Fruit fly (Drosophila melanogaster) whole organism, embryonic: ENCODE data around the gene Bmcp.

Experiments
- Antp ChIP-seq: fragments of 200-800 bp; sonication (Bioruptor generic); optimal IDR thresholded peaks from 3 replicates; lab custom pipeline; 2016; ENCODE audit warnings: missing biosample characterization, missing genetic modification characterization
- Asciz ChIP-seq: fragments of 200-800 bp; sonication (Bioruptor generic); optimal IDR thresholded peaks from 2 replicates; lab custom pipeline; 2017; ENCODE audit warnings: missing biosample characterization, mild to moderate bottlenecking, missing genetic modification characterization, missing genetic modification reagents
- B-H2 ChIP-seq: fragments of 200-800 bp; sonication (Bioruptor generic); optimal IDR thresholded peaks from 2 replicates; lab custom pipeline; 2018; ENCODE audit warnings: missing biosample characterization, mild to moderate bottlenecking, missing genetic modification characterization
- Bgb ChIP-seq: fragments of 200-800 bp; sonication (Bioruptor generic); IDR thresholded peaks from 2 replicates; pipeline ENCODE4 v1.3.6; 2022; ENCODE audit warnings: missing biosample characterization, missing genetic modification characterization; ENCODE audit not compliant: partially characterized antibody
- CG10274 ChIP-seq: fragments of 200-800 bp; sonication (Bioruptor generic); optimal IDR thresholded peaks from 3 replicates; lab custom pipeline; 2017; ENCODE audit warnings: missing biosample characterization, mild to moderate bottlenecking, missing genetic modification characterization
- CG11456 ChIP-seq: fragments of 200-800 bp; sonication (Bioruptor generic); IDR thresholded peaks from 3 replicates; pipeline ENCODE4 v1.3.6; 2022; ENCODE audit warnings: missing biosample characterization, missing genetic modification characterization
- CG13424 ChIP-seq: fragments of 200-800 bp; sonication (Bioruptor generic); optimal IDR thresholded peaks from 2 replicates; lab custom pipeline; 2019; ENCODE audit warnings: missing biosample characterization, mild to moderate bottlenecking, missing genetic modification characterization, moderate library complexity
- CG13624 ChIP-seq: fragments of 200-800 bp; sonication (Bioruptor generic); optimal IDR thresholded peaks from 2 replicates; lab custom pipeline; 2016; ENCODE audit warnings: missing biosample characterization, missing genetic modification characterization
- CG13775 ChIP-seq: fragments of 200-800 bp; sonication (Bioruptor generic); optimal IDR thresholded peaks from 3 replicates; lab custom pipeline; 2017; ENCODE audit warnings: missing biosample characterization, mild to moderate bottlenecking, missing genetic modification characterization
- CG13894 ChIP-seq: fragments of 200-800 bp; sonication (Bioruptor generic); optimal IDR thresholded peaks from 3 replicates; lab custom pipeline; 2018; ENCODE audit warnings: missing biosample characterization, mild to moderate bottlenecking, missing genetic modification characterization, moderate library complexity
- CG17359 ChIP-seq: fragments of 200-800 bp; sonication (Bioruptor generic); optimal IDR thresholded peaks from 3 replicates; lab custom pipeline; 2018; ENCODE audit warnings: missing biosample characterization, mild to moderate bottlenecking, missing genetic modification characterization, moderate library complexity
- CG17802 ChIP-seq: fragments of 200-800 bp; sonication (Bioruptor generic); optimal IDR thresholded peaks from 2 replicates; lab custom pipeline; 2018; ENCODE audit warnings: missing biosample characterization, mild to moderate bottlenecking, missing genetic modification characterization, moderate library complexity
- CG18262 ChIP-seq: fragments of 200-800 bp; optimal IDR thresholded peaks from 3 replicates; lab custom pipeline; 2019; ENCODE audit warnings: missing biosample characterization, mild to moderate bottlenecking, missing genetic modification characterization, moderate library complexity
- CG2202 ChIP-seq: fragments of 200-800 bp; sonication (Bioruptor generic); optimal IDR thresholded peaks from 2 replicates; lab custom pipeline; 2018; ENCODE audit warnings: missing biosample characterization, mild to moderate bottlenecking, missing genetic modification characterization
- CG4282 ChIP-seq: fragments of 200-800 bp; sonication (Bioruptor generic); optimal IDR thresholded peaks from 2 replicates; lab custom pipeline; 2016; ENCODE audit warnings: missing biosample characterization, missing genetic modification characterization
- CG4328 ChIP-seq: fragments of 200-800 bp; sonication (Bioruptor generic); optimal IDR thresholded peaks from 3 replicates; lab custom pipeline; 2017; ENCODE audit warnings: missing biosample characterization, missing genetic modification reagents, missing genetic modification characterization
- CG6791 ChIP-seq: fragments of 200-800 bp; sonication (Bioruptor generic); IDR thresholded peaks from 3 replicates; pipeline ENCODE4 v1.3.6; 2022; ENCODE audit warnings: missing biosample characterization, missing genetic modification characterization; ENCODE audit not compliant: partially characterized antibody
- CG7357 ChIP-seq: fragments of 200-800 bp; sonication (Bioruptor generic); IDR thresholded peaks from 3 replicates; pipeline ENCODE4 v1.3.6; 2022; ENCODE audit warnings: missing biosample characterization, missing genetic modification characterization
- CG7963 ChIP-seq: fragments of 200-800 bp; sonication (Bioruptor generic); IDR thresholded peaks from 3 replicates; pipeline ENCODE4 v1.3.6; 2022; ENCODE audit warnings: missing biosample characterization, missing genetic modification characterization; ENCODE audit not compliant: partially characterized antibody
- CHES-1-like ChIP-seq: fragments of 200-800 bp; sonication (Bioruptor generic); optimal IDR thresholded peaks from 2 replicates; lab custom pipeline; 2016; ENCODE audit warnings: missing biosample characterization, missing genetic modification characterization
- CTCF ChIP-seq: fragments of 200-800 bp; sonication (Bioruptor generic); optimal IDR thresholded peaks from 2 replicates; lab custom pipeline; 2017; ENCODE audit warnings: missing biosample characterization, mild to moderate bottlenecking, missing genetic modification characterization, moderate library complexity
- CkIIα-i1 ChIP-seq: fragments of 200-800 bp; sonication (Bioruptor generic); IDR thresholded peaks from 2 replicates; pipeline ENCODE4 v1.3.6; 2022; ENCODE audit warnings: missing biosample characterization, missing genetic modification characterization
- D ChIP-seq, 2 experiments: fragments of 200-800 bp in 1 of 2; fragments of >200 bp in 1 of 2; sonication (Bioruptor generic) in 1 of 2; optimal IDR thresholded peaks; 2 replicates in 1 of 2; 3 replicates in 1 of 2; lab custom pipeline; 2017; ENCODE audit warnings: mild to moderate bottlenecking in 1 of 2, missing biosample characterization in 1 of 2, missing genetic modification characterization in 1 of 2, missing genetic modification reagents in 1 of 2
- Dek ChIP-seq: fragments of 200-800 bp; sonication (Bioruptor generic); optimal IDR thresholded peaks from 3 replicates; lab custom pipeline; 2019; ENCODE audit warnings: missing biosample characterization, mild to moderate bottlenecking, missing genetic modification characterization, moderate library complexity
- Doc2 ChIP-seq: fragments of 200-800 bp; sonication (Bioruptor generic); IDR thresholded peaks from 2 replicates; pipeline ENCODE4 v1.3.6; 2022; ENCODE audit warnings: missing biosample characterization, missing genetic modification characterization
- E2f2 ChIP-seq: fragments of 200-800 bp; sonication (Bioruptor generic); IDR thresholded peaks from 2 replicates; pipeline ENCODE4 v1.3.6; 2022; ENCODE audit warnings: missing biosample characterization, missing genetic modification characterization
- Eip74EF ChIP-seq, 2 experiments: fragments of 200-800 bp in 1 of 2; fragments of >200 bp in 1 of 2; sonication (Bioruptor generic) in 1 of 2; optimal IDR thresholded peaks; 2 replicates each; lab custom pipeline; 2017 to 2019; ENCODE audit warnings: missing biosample characterization in 2 of 2, missing genetic modification characterization in 2 of 2, mild to moderate bottlenecking in 1 of 2, moderate library complexity in 1 of 2
- Fer3 ChIP-seq: fragments of 200-800 bp; sonication (Bioruptor generic); optimal IDR thresholded peaks from 2 replicates; lab custom pipeline; 2018; ENCODE audit warnings: missing biosample characterization, mild to moderate bottlenecking, missing genetic modification characterization, moderate library complexity
- Lim3 ChIP-seq: fragments of 200-800 bp; sonication (Bioruptor generic); IDR thresholded peaks from 2 replicates; pipeline ENCODE4 v1.3.6; 2022; ENCODE audit warnings: missing biosample characterization, missing genetic modification characterization
- Mes4 ChIP-seq: fragments of 200-800 bp; sonication (Bioruptor generic); optimal IDR thresholded peaks from 2 replicates; lab custom pipeline; 2016; ENCODE audit warnings: missing biosample characterization, missing genetic modification characterization
- NK7.1 ChIP-seq: fragments of 200-800 bp; sonication (Bioruptor generic); optimal IDR thresholded peaks from 3 replicates; lab custom pipeline; 2016; ENCODE audit warnings: missing biosample characterization, missing genetic modification characterization
- Nf-YC ChIP-seq: fragments of 200-800 bp; optimal IDR thresholded peaks from 3 replicates; lab custom pipeline; 2019; ENCODE audit warnings: missing biosample characterization, mild to moderate bottlenecking, missing genetic modification characterization, moderate library complexity
- Pdp1 ChIP-seq, 2 experiments: fragments of 200-800 bp; sonication (Bioruptor generic); optimal IDR thresholded peaks; 3 replicates each; lab custom pipeline; 2016; ENCODE audit warnings: missing biosample characterization in 2 of 2, missing genetic modification characterization in 2 of 2, mild to moderate bottlenecking in 1 of 2, moderate library complexity in 1 of 2
- Poxn ChIP-seq: fragments of 200-800 bp; sonication (Bioruptor generic); IDR thresholded peaks from 2 replicates; pipeline ENCODE4 v1.3.6; 2022; ENCODE audit warnings: missing biosample characterization, missing genetic modification characterization
- Rfx ChIP-seq: fragments of 200-800 bp; sonication (Bioruptor generic); IDR thresholded peaks from 2 replicates; pipeline ENCODE4 v1.3.6; 2022; ENCODE audit warnings: missing biosample characterization, missing genetic modification characterization
- cas ChIP-seq: fragments of 200-800 bp; sonication (Bioruptor generic); IDR thresholded peaks from 2 replicates; pipeline ENCODE4 v1.3.6; 2022; ENCODE audit warnings: missing biosample characterization, missing genetic modification characterization
- cg ChIP-seq: fragments of 200-800 bp; sonication (Bioruptor generic); optimal IDR thresholded peaks from 3 replicates; lab custom pipeline; 2019; ENCODE audit warnings: missing biosample characterization, mild to moderate bottlenecking, missing genetic modification characterization, moderate library complexity
- crc ChIP-seq: fragments of 200-800 bp; sonication (Bioruptor generic); optimal IDR thresholded peaks from 2 replicates; lab custom pipeline; 2016; ENCODE audit warnings: missing biosample characterization, missing genetic modification characterization
- dysf ChIP-seq: fragments of 200-800 bp; sonication (Bioruptor generic); IDR thresholded peaks from 3 replicates; pipeline ENCODE4 v1.3.6; 2022; ENCODE audit warnings: missing biosample characterization, missing genetic modification characterization
- eyg ChIP-seq: fragments of 200-800 bp; sonication (Bioruptor generic); optimal IDR thresholded peaks from 3 replicates; lab custom pipeline; 2016; ENCODE audit warnings: missing biosample characterization, missing genetic modification characterization
- gcm ChIP-seq: fragments of 200-800 bp; sonication (Bioruptor generic); optimal IDR thresholded peaks from 2 replicates; lab custom pipeline; 2019; ENCODE audit warnings: missing biosample characterization, mild to moderate bottlenecking, missing genetic modification characterization, moderate library complexity
- gsb-n ChIP-seq: fragments of 200-800 bp; sonication (Bioruptor generic); optimal IDR thresholded peaks from 3 replicates; lab custom pipeline; 2018; ENCODE audit warnings: missing biosample characterization, mild to moderate bottlenecking, missing genetic modification characterization
- gt ChIP-seq: fragments of 200-800 bp; sonication (Bioruptor generic); IDR thresholded peaks from 2 replicates; pipeline ENCODE4 v1.3.6; 2022; ENCODE audit warnings: missing biosample characterization, missing genetic modification characterization
- kay ChIP-seq: fragments of 200-800 bp; sonication (Bioruptor generic); optimal IDR thresholded peaks from 2 replicates; lab custom pipeline; 2016; ENCODE audit warnings: missing biosample characterization, missing genetic modification characterization
- maf-S ChIP-seq: fragments of 200-800 bp; sonication (Bioruptor generic); optimal IDR thresholded peaks from 2 replicates; lab custom pipeline; 2016; ENCODE audit warnings: missing biosample characterization, missing genetic modification characterization
- nau ChIP-seq: fragments of 200-800 bp; sonication (Bioruptor generic); optimal IDR thresholded peaks from 3 replicates; lab custom pipeline; 2017; ENCODE audit warnings: missing biosample characterization, mild to moderate bottlenecking, missing genetic modification characterization, missing genetic modification reagents
- odd ChIP-seq: fragments of 200-800 bp; sonication (Bioruptor generic); optimal IDR thresholded peaks from 2 replicates; lab custom pipeline; 2017; ENCODE audit warnings: missing biosample characterization, mild to moderate bottlenecking, missing genetic modification characterization
- pfk ChIP-seq: fragments of 200-800 bp; sonication (Bioruptor generic); optimal IDR thresholded peaks from 2 replicates; lab custom pipeline; 2018; ENCODE audit warnings: missing biosample characterization, mild to moderate bottlenecking, missing genetic modification characterization, moderate library complexity
- row ChIP-seq: fragments of 200-800 bp; sonication (Bioruptor generic); IDR thresholded peaks from 3 replicates; pipeline ENCODE4 v1.3.6; 2022; ENCODE audit warnings: missing biosample characterization, missing genetic modification characterization
- sd ChIP-seq: fragments of 200-800 bp; sonication (Bioruptor generic); optimal IDR thresholded peaks from 3 replicates; lab custom pipeline; 2018; ENCODE audit warnings: missing biosample characterization, mild to moderate bottlenecking, missing genetic modification characterization, moderate library complexity
- tgo ChIP-seq: fragments of 200-800 bp; sonication (Bioruptor generic); IDR thresholded peaks from 3 replicates; pipeline ENCODE4 v1.3.6; 2022; ENCODE audit warnings: missing biosample characterization, missing genetic modification characterization

The Bmcp gene

DNA sequence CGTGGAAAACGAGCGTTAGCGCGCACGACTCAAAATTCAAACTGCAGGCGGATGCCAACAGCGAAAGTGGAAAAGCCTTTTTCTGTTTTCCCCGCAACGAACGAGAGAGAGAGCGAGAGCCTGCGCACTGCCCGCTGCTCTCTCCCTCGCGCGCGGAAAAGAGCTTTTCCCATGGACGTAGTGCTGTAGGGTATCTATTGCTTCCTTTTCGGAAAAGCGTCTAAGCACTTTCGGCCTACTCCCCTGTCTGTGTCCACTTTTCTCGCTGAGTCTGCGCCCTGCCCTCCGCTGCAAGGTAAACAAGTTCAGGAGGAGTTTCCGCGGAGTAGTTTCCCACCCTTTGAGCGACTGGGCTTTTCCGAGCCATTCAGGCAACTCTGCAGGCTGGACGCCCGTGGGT, 40.4 kb upstream of the Bmcp start, which contains the start of gene CG32085 (continued):
- no peak for TF ChIP-seq CkIIα-i1 (GFP tag; lab: Robert Waterston, UW)
- peak; percentile 75 for TF ChIP-seq CG13894 (tag; lab: Kevin White, UChicago)
- peak; percentile 4 for TF ChIP-seq CG4328 (GFP tag; lab: Kevin White, UChicago)
- TF ChIP-seq Asciz (GFP tag; lab: Kevin White, UChicago) = no peak
- no peak for TF ChIP-seq CG2202 (tag; lab: Kevin White, UChicago)
- TF ChIP-seq Rfx = peak; percentile 93
- peak; percentile 42; the same call in 2 of the 3 replicates for TF ChIP-seq tgo
- TF ChIP-seq CG7963 (GFP tag; lab: Robert Waterston, UW) = no peak
- TF ChIP-seq Fer3 = peak; percentile 51
- TF ChIP-seq CHES-1-like = peak; percentile 50
- TF ChIP-seq D (optimal IDR thresholded peaks at IDR 0.05; lab: Kevin White, UChicago) = no peak
- no peak for TF ChIP-seq D (GFP tag; optimal IDR thresholded peaks at IDR 0.05; lab: Kevin White, UChicago)
- TF ChIP-seq kay (GFP tag; lab: Kevin White, UChicago) = peak; percentile 30
- no peak for TF ChIP-seq gcm (GFP tag; lab: Kevin White, UChicago)
- no peak for TF ChIP-seq pfk (GFP tag; lab: Kevin White, UChicago)
- TF ChIP-seq NK7.1 (GFP tag; lab: Kevin White, UChicago) = peak; percentile 62
- peak; percentile 47 for TF ChIP-seq E2f2 (GFP tag; lab: Robert Waterston, UW)
- TF ChIP-seq CG13775 = peak; percentile 9
- peak; percentile 91 for TF ChIP-seq CG11456 (GFP tag; lab: Robert Waterston, UW)
- TF ChIP-seq CG13424 (tag; lab: Kevin White, UChicago) = peak; percentile 48
- TF ChIP-seq maf-S (GFP tag; lab: Kevin White, UChicago) = peak; percentile 27
- TF ChIP-seq CTCF (GFP tag; lab: Kevin White, UChicago) = no peak
- no peak for TF ChIP-seq Doc2
- peak; percentile 48 for TF ChIP-seq B-H2 (GFP tag; lab: Kevin White, UChicago)
- peak; percentile 3 for TF ChIP-seq Mes4 (GFP tag; lab: Kevin White, UChicago)
- TF ChIP-seq nau (GFP tag; lab: Kevin White, UChicago) = peak; percentile 26
- peak; percentile 53 for TF ChIP-seq eyg (GFP tag; lab: Kevin White, UChicago)
- TF ChIP-seq Dek = peak; percentile 38
- TF ChIP-seq sd (tag; lab: Kevin White, UChicago) = peak; percentile 9
- peak; percentile 5 for TF ChIP-seq odd
- peak; percentile 42 for TF ChIP-seq crc (GFP tag; lab: Kevin White, UChicago)
- TF ChIP-seq Antp = peak; percentile 84
- no peak for TF ChIP-seq CG6791 (GFP tag; lab: Robert Waterston, UW)
- TF ChIP-seq cas (GFP tag; lab: Robert Waterston, UW) = peak; percentile 70; the same call in 1 of the 2 replicates
- TF ChIP-seq cg = no peak
- TF ChIP-seq Eip74EF (GFP tag; optimal IDR thresholded peaks at IDR 0.05; lab: Kevin White, UChicago) = no peak
- no peak for TF ChIP-seq Poxn (GFP tag; lab: Robert Waterston, UW)
- peak; percentile 54 for TF ChIP-seq CG17359 (tag; lab: Kevin White, UChicago)
- 0 out of 3 replicates have a peak, but pooled peaks have one; percentile 43 for TF ChIP-seq CG7357 (GFP tag; lab: Robert Waterston, UW)
- no peak for TF ChIP-seq CG17802 (tag; lab: Kevin White, UChicago)
- peak; percentile 82 for TF ChIP-seq dysf (GFP tag; lab: Robert Waterston, UW)
- TF ChIP-seq Bgb (GFP tag; lab: Robert Waterston, UW) = no peak
- peak; percentile 39 for TF ChIP-seq Nf-YC (tag; lab: Kevin White, UChicago)
- TF ChIP-seq CG18262 (tag; lab: Kevin White, UChicago) = no peak
- TF ChIP-seq Pdp1 (GFP tag; optimal IDR thresholded peaks at IDR 0.05; lab: Kevin White, UChicago) = peak; percentile 31 to 53
- peak; percentile 74 for TF ChIP-seq row
- no peak for TF ChIP-seq gsb-n
- TF ChIP-seq CG4282 (GFP tag; lab: Kevin White, UChicago) = no peak
- TF ChIP-seq Lim3 (GFP tag; lab: Robert Waterston, UW) = no peak
- no peak for TF ChIP-seq gt (GFP tag; lab: Robert Waterston, UW)
- peak; percentile 37 for TF ChIP-seq CG10274
- peak; percentile 75 for TF ChIP-seq CG13624
